Worm (Caenorhabditis elegans): Measurements from ENCODE around the gene K09E2.3.

ce11 chrX:8723127-8723600 lies 50.3 kb downstream of the K09E2.3 start, which contains the start of gene tnt-2:
- TF ChIP-seq unc-62 (GFP tag; optimal IDR thresholded peaks at IDR 0.05) (no peak), flh-1 (GFP tag; optimal IDR thresholded peaks at IDR 0.05) (no peak), snpc-4 (tag; optimal IDR thresholded peaks at IDR 0.05) (no peak), unc-120 (tag; optimal IDR thresholded peaks at IDR 0.05; ENCODE audit: poor library complexity, severe bottlenecking) (no peak), nhr-28 (tag; optimal IDR thresholded peaks at IDR 0.05) (no peak), elt-1 (tag; optimal IDR thresholded peaks at IDR 0.05; ENCODE audit: borderline replicate concordance, insufficient read depth) (no peak)

Data from whole organism, mixed stage, embryonic.